Worm (Caenorhabditis elegans): Measurements from ENCODE around the gene hrpk-2.

DNA sequence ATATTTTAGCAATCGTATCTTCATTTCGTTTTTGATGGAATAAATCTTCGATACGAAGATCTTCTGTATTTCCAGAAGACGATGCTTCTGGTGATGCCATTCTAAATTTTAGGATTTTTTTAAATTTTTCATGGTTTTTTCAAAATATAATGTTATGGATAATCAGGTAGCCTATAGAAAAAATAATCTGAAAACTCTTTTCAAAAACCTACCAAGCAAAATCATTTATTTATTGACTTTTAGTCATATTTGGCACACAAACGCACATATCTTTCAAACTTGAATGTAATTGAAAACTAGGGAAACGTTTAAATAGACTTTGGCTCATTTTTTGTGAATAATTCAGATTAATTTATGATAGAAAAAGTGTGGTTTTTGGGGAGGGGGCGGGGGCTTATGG, 29.5 kb downstream of the hrpk-2 start, which contains the start of gene F44B9.5:
- TF ChIP-seq snu-23 (GFP tag; optimal IDR thresholded peaks at IDR 0.05) (no peak), nhr-77 (tag; optimal IDR thresholded peaks at IDR 0.05) (no peak), nhr-47 (tag; optimal IDR thresholded peaks at IDR 0.05) (no peak), efl-3 (GFP tag; optimal IDR thresholded peaks at IDR 0.05) (no peak), swsn-7 (tag; optimal IDR thresholded peaks at IDR 0.05) (no peak), lin-39 (tag; optimal IDR thresholded peaks at IDR 0.05) (no peak)
